Fruit fly (Drosophila melanogaster) whole organism, embryonic: ENCODE data around the gene CG34313.

Source experiments
- CG10431 ChIP-seq: fragments of 200-800 bp; sonication (Bioruptor generic); optimal IDR thresholded peaks from 3 replicates; lab custom pipeline; 2018; ENCODE audit warnings: missing biosample characterization, mild to moderate bottlenecking, missing genetic modification characterization
- CG10565 ChIP-seq: fragments of 200-800 bp; sonication (Bioruptor generic); optimal IDR thresholded peaks from 3 replicates; lab custom pipeline; 2016; ENCODE audit warnings: missing biosample characterization, mild to moderate bottlenecking, missing genetic modification characterization
- CG10654 ChIP-seq: fragments of 200-800 bp; sonication (Bioruptor generic); optimal IDR thresholded peaks from 2 replicates; lab custom pipeline; 2016; ENCODE audit warnings: missing biosample characterization, missing genetic modification characterization
- CG12299 ChIP-seq: fragments of 200-800 bp; sonication (Bioruptor generic); optimal IDR thresholded peaks from 2 replicates; lab custom pipeline; 2018; ENCODE audit warnings: missing biosample characterization, mild to moderate bottlenecking, missing genetic modification characterization
- CG13123 ChIP-seq: fragments of 200-800 bp; sonication (Bioruptor generic); optimal IDR thresholded peaks from 2 replicates; lab custom pipeline; 2016; ENCODE audit warnings: missing biosample characterization, missing genetic modification characterization
- CG13287 ChIP-seq: fragments of 200-800 bp; sonication (Bioruptor generic); IDR thresholded peaks from 2 replicates; pipeline ENCODE4 v1.3.6; 2022; ENCODE audit warnings: missing biosample characterization, missing genetic modification characterization; ENCODE audit not compliant: partially characterized antibody
- CG13775 ChIP-seq: fragments of 200-800 bp; sonication (Bioruptor generic); optimal IDR thresholded peaks from 3 replicates; lab custom pipeline; 2017; ENCODE audit warnings: missing biosample characterization, mild to moderate bottlenecking, missing genetic modification characterization
- CG13894 ChIP-seq: fragments of 200-800 bp; sonication (Bioruptor generic); optimal IDR thresholded peaks from 3 replicates; lab custom pipeline; 2018; ENCODE audit warnings: missing biosample characterization, mild to moderate bottlenecking, missing genetic modification characterization, moderate library complexity
- CG1529 ChIP-seq: fragments of 200-800 bp; sonication (Bioruptor generic); optimal IDR thresholded peaks from 3 replicates; lab custom pipeline; 2018; ENCODE audit warnings: missing biosample characterization, missing genetic modification characterization
- CG16779 ChIP-seq: fragments of 200-800 bp; sonication (Bioruptor generic); IDR thresholded peaks from 2 replicates; pipeline ENCODE4 v1.3.6; 2022; ENCODE audit warnings: missing biosample characterization, missing genetic modification characterization
- CG2712 ChIP-seq: fragments of 200-800 bp; optimal IDR thresholded peaks from 3 replicates; lab custom pipeline; 2019; ENCODE audit warnings: missing biosample characterization, mild to moderate bottlenecking, missing genetic modification characterization, moderate library complexity
- CG31365 ChIP-seq: fragments of 200-800 bp; sonication (Bioruptor generic); optimal IDR thresholded peaks from 2 replicates; lab custom pipeline; 2018; ENCODE audit warnings: missing biosample characterization, mild to moderate bottlenecking, missing genetic modification characterization
- CG3163 ChIP-seq: fragments of 200-800 bp; sonication (Bioruptor generic); optimal IDR thresholded peaks from 3 replicates; lab custom pipeline; 2016; ENCODE audit warnings: missing biosample characterization, missing genetic modification characterization
- CG3407 ChIP-seq: fragments of 200-800 bp; sonication (Bioruptor generic); optimal IDR thresholded peaks from 2 replicates; lab custom pipeline; 2018; ENCODE audit warnings: missing biosample characterization, mild to moderate bottlenecking, missing genetic modification characterization
- CG4730 ChIP-seq: fragments of 200-800 bp; sonication (Bioruptor generic); IDR thresholded peaks from 2 replicates; pipeline ENCODE4 v1.3.6; 2022; ENCODE audit warnings: missing biosample characterization, missing genetic modification characterization
- CG7786 ChIP-seq: fragments of 200-800 bp; sonication (Bioruptor generic); optimal IDR thresholded peaks from 2 replicates; lab custom pipeline; 2016; ENCODE audit warnings: missing biosample characterization, missing genetic modification characterization
- CG8089 ChIP-seq: fragments of 200-800 bp; sonication (Bioruptor generic); optimal IDR thresholded peaks from 3 replicates; lab custom pipeline; 2016; ENCODE audit warnings: missing biosample characterization, missing genetic modification characterization
- CG9817 ChIP-seq: fragments of 200-800 bp; sonication (Bioruptor generic); optimal IDR thresholded peaks from 2 replicates; lab custom pipeline; 2018; ENCODE audit warnings: missing biosample characterization, mild to moderate bottlenecking, missing genetic modification characterization, moderate library complexity
- Dek ChIP-seq: fragments of 200-800 bp; sonication (Bioruptor generic); optimal IDR thresholded peaks from 3 replicates; lab custom pipeline; 2019; ENCODE audit warnings: missing biosample characterization, mild to moderate bottlenecking, missing genetic modification characterization, moderate library complexity
- Dll ChIP-seq: fragments of 200-800 bp; sonication (Bioruptor generic); IDR thresholded peaks from 4 replicates; pipeline ENCODE4 v1.3.6; 2022; ENCODE audit warnings: missing biosample characterization, missing genetic modification characterization; ENCODE audit not compliant: partially characterized antibody
- Dref ChIP-seq: fragments of 200-800 bp; sonication (Bioruptor generic); IDR thresholded peaks from 2 replicates; pipeline ENCODE4 v1.3.6; 2022; ENCODE audit warnings: missing biosample characterization, missing genetic modification characterization
- Mad ChIP-seq: fragments of 200-800 bp; sonication (Bioruptor generic); optimal IDR thresholded peaks from 2 replicates; lab custom pipeline; 2016; ENCODE audit warnings: missing biosample characterization, missing genetic modification characterization
- Oli ChIP-seq: fragments of 200-800 bp; sonication (Bioruptor generic); optimal IDR thresholded peaks from 2 replicates; lab custom pipeline; 2018; ENCODE audit warnings: missing biosample characterization, mild to moderate bottlenecking, missing genetic modification characterization, moderate library complexity
- Poxn ChIP-seq: fragments of 200-800 bp; sonication (Bioruptor generic); IDR thresholded peaks from 2 replicates; pipeline ENCODE4 v1.3.6; 2022; ENCODE audit warnings: missing biosample characterization, missing genetic modification characterization
- Sox102F ChIP-seq: fragments of 200-800 bp; sonication (Bioruptor generic); optimal IDR thresholded peaks from 2 replicates; lab custom pipeline; 2018; ENCODE audit warnings: missing biosample characterization, mild to moderate bottlenecking, missing genetic modification characterization, moderate library complexity
- Xrp1 ChIP-seq: fragments of 200-800 bp; sonication (Bioruptor generic); IDR thresholded peaks from 2 replicates; pipeline ENCODE4 v1.3.6; 2022; ENCODE audit warnings: missing biosample characterization, missing genetic modification characterization
- al ChIP-seq: fragments of 200-800 bp; sonication (Bioruptor generic); IDR thresholded peaks from 2 replicates; pipeline ENCODE4 v1.3.6; 2022; ENCODE audit warnings: missing biosample characterization, missing genetic modification characterization
- amos ChIP-seq: fragments of 200-800 bp; sonication (Bioruptor generic); IDR thresholded peaks from 2 replicates; pipeline ENCODE4 v1.3.6; 2022; ENCODE audit warnings: missing biosample characterization, missing genetic modification characterization; ENCODE audit not compliant: partially characterized antibody
- ase ChIP-seq: fragments of 200-800 bp; sonication (Bioruptor generic); IDR thresholded peaks from 3 replicates; pipeline ENCODE4 v1.3.6; 2022; ENCODE audit warnings: missing biosample characterization, missing genetic modification characterization
- bowl ChIP-seq: fragments of 200-800 bp; sonication (Bioruptor generic); IDR thresholded peaks from 2 replicates; pipeline ENCODE4 v1.3.6; 2022; ENCODE audit warnings: missing biosample characterization, missing genetic modification characterization
- chinmo ChIP-seq: fragments of 200-800 bp; sonication (Bioruptor generic); IDR thresholded peaks from 4 replicates; pipeline ENCODE4 v1.3.6; 2022; ENCODE audit warnings: missing biosample characterization, missing genetic modification characterization; ENCODE audit not compliant: partially characterized antibody
- fru ChIP-seq: fragments of >200 bp; optimal IDR thresholded peaks from 2 replicates; lab custom pipeline; 2017
- gem ChIP-seq: fragments of 200-800 bp; sonication (Bioruptor generic); optimal IDR thresholded peaks from 2 replicates; lab custom pipeline; 2019; ENCODE audit warnings: missing biosample characterization, mild to moderate bottlenecking, missing genetic modification characterization, moderate library complexity
- gt ChIP-seq: fragments of 200-800 bp; sonication (Bioruptor generic); IDR thresholded peaks from 2 replicates; pipeline ENCODE4 v1.3.6; 2022; ENCODE audit warnings: missing biosample characterization, missing genetic modification characterization
- kni ChIP-seq: fragments of 200-800 bp; sonication (Bioruptor generic); optimal IDR thresholded peaks from 3 replicates; lab custom pipeline; 2017; ENCODE audit warnings: mild to moderate bottlenecking, missing biosample characterization, missing genetic modification reagents, missing genetic modification characterization
- lab ChIP-seq: fragments of 200-800 bp; sonication (Bioruptor generic); optimal IDR thresholded peaks from 3 replicates; lab custom pipeline; 2017; ENCODE audit warnings: missing biosample characterization, missing genetic modification characterization, mild to moderate bottlenecking, moderate library complexity, missing genetic modification reagents
- lola ChIP-seq, 3 experiments: fragments of >200 bp in 2 of 3; fragments of 200-800 bp in 1 of 3; sonication (Bioruptor generic) in 1 of 3; optimal IDR thresholded peaks; 2 replicates each; lab custom pipeline; 2017 to 2019; ENCODE audit warnings: missing biosample characterization in 3 of 3, missing genetic modification characterization in 3 of 3, mild to moderate bottlenecking in 1 of 3, moderate library complexity in 1 of 3
- lov ChIP-seq, 2 experiments: fragments of 200-800 bp in 1 of 2; fragments of >200 bp in 1 of 2; sonication (Bioruptor generic) in 1 of 2; IDR thresholded peaks in 1 of 2; optimal IDR thresholded peaks in 1 of 2; 2 replicates in 1 of 2; 3 replicates in 1 of 2; pipeline versions ENCODE4 v1.3.6 to Lab custom; 2017 to 2022; ENCODE audit warnings: missing biosample characterization in 1 of 2, missing genetic modification characterization in 1 of 2
- pan ChIP-seq, 4 experiments: fragments of >200 bp in 3 of 4; fragments of 200-800 bp in 1 of 4; sonication (Bioruptor generic) in 1 of 4; optimal IDR thresholded peaks in 3 of 4; IDR thresholded peaks in 1 of 4; 2 replicates each; pipeline versions ENCODE4 v1.3.6 to Lab custom; 2017 to 2022; ENCODE audit warnings: missing biosample characterization in 2 of 4, missing genetic modification characterization in 2 of 4, mixed read lengths in 1 of 4
- peb ChIP-seq: fragments of 200-800 bp; sonication (Bioruptor generic); IDR thresholded peaks from 2 replicates; pipeline ENCODE4 v1.3.6; 2022; ENCODE audit warnings: missing biosample characterization, missing genetic modification characterization
- pho ChIP-seq: fragments of 200-800 bp; sonication (Bioruptor generic); optimal IDR thresholded peaks from 2 replicates; lab custom pipeline; 2016; ENCODE audit warnings: missing biosample characterization, missing genetic modification characterization
- sens-2 ChIP-seq: fragments of 200-800 bp; sonication (Bioruptor generic); IDR thresholded peaks from 2 replicates; pipeline ENCODE4 v1.3.6; 2022; ENCODE audit warnings: missing biosample characterization, missing genetic modification characterization
- seq ChIP-seq: fragments of 200-800 bp; sonication (Bioruptor generic); IDR thresholded peaks from 2 replicates; pipeline ENCODE4 v1.3.6; 2022; ENCODE audit warnings: missing biosample characterization, missing genetic modification characterization
- sr ChIP-seq: fragments of 200-800 bp; sonication (Bioruptor generic); IDR thresholded peaks from 3 replicates; pipeline ENCODE4 v1.3.6; 2022; ENCODE audit warnings: missing biosample characterization, missing genetic modification characterization
- ssp ChIP-seq: fragments of 200-800 bp; sonication (Bioruptor generic); IDR thresholded peaks from 2 replicates; pipeline ENCODE4 v1.3.6; 2022; ENCODE audit warnings: missing biosample characterization, missing genetic modification characterization
- tll ChIP-seq, 2 experiments: fragments of 200-800 bp in 1 of 2; fragments of >200 bp in 1 of 2; sonication (Bioruptor generic) in 1 of 2; optimal IDR thresholded peaks; 2 replicates each; lab custom pipeline; 2017 to 2019; ENCODE audit warnings: missing biosample characterization in 2 of 2, missing genetic modification characterization in 2 of 2, mild to moderate bottlenecking in 1 of 2, moderate library complexity in 1 of 2
- tna ChIP-seq: fragments of 200-800 bp; sonication (Bioruptor generic); IDR thresholded peaks from 2 replicates; pipeline ENCODE4 v1.3.6; 2022; ENCODE audit warnings: missing biosample characterization, missing genetic modification characterization; ENCODE audit not compliant: partially characterized antibody
- usp ChIP-seq: fragments of >200 bp; optimal IDR thresholded peaks from 2 replicates; lab custom pipeline; 2017; ENCODE audit warnings: missing biosample characterization, missing genetic modification characterization
- wek ChIP-seq: fragments of 200-800 bp; sonication (Bioruptor generic); optimal IDR thresholded peaks from 3 replicates; lab custom pipeline; 2018; ENCODE audit warnings: missing biosample characterization, mild to moderate bottlenecking, missing genetic modification characterization, moderate library complexity

The CG34313 gene

dm6 chr2L:16858466-16859007 lies 20.8 kb upstream of the CG34313 start, which contains the start of gene CG31809 (continued):
- TF ChIP-seq CG13775 (no peak), fru (lab: Kevin White, UChicago) (no peak), CG13894 (no peak), sr (no peak), lab (GFP tag; lab: Kevin White, UChicago) (peak; percentile 7), Xrp1 (GFP tag; lab: Robert Waterston, UW) (peak; percentile 22; the same call in 1 of the 2 replicates), CG10565 (GFP tag; lab: Kevin White, UChicago) (no peak), CG3407 (GFP tag; lab: Kevin White, UChicago) (no peak), CG9817 (no peak), pan (optimal IDR thresholded peaks at IDR 0.05; lab: Kevin White, UChicago) (no peak), pan (GFP tag; optimal IDR thresholded peaks at IDR 0.05 in 1 of 2, IDR thresholded peaks at IDR 0.05 in 1 of 2) (no peak), CG10654 (GFP tag; lab: Kevin White, UChicago) (no peak), kni (GFP tag; lab: Kevin White, UChicago) (peak; percentile 8), CG13287 (GFP tag; lab: Robert Waterston, UW) (no peak), CG10431 (GFP tag; lab: Kevin White, UChicago) (no peak), al (GFP tag; lab: Robert Waterston, UW) (no peak), Mad (GFP tag; lab: Kevin White, UChicago) (no peak), Sox102F (GFP tag; lab: Kevin White, UChicago) (peak; percentile 4), Dek (no peak), wek (peak; percentile 47), CG4730 (GFP tag; lab: Robert Waterston, UW) (no peak), tll (GFP tag; optimal IDR thresholded peaks at IDR 0.05; lab: Kevin White, UChicago) (no peak), Poxn (GFP tag; lab: Robert Waterston, UW) (no peak), bowl (GFP tag; lab: Robert Waterston, UW) (no peak), tna (GFP tag; lab: Robert Waterston, UW) (no peak), CG7786 (no peak), gem (no peak), CG8089 (GFP tag; lab: Kevin White, UChicago) (no peak), Dref (GFP tag; lab: Robert Waterston, UW) (no peak), CG1529 (GFP tag; lab: Kevin White, UChicago) (no peak), CG12299 (tag; lab: Kevin White, UChicago) (no peak), CG13123 (no peak), pho (GFP tag; lab: Kevin White, UChicago) (no peak), CG3163 (peak; percentile 71), seq (no peak), gt (GFP tag; lab: Robert Waterston, UW) (no peak), usp (GFP tag; lab: Kevin White, UChicago) (no peak), ssp (GFP tag; lab: Robert Waterston, UW) (no peak), peb (GFP tag; lab: Robert Waterston, UW) (no peak), CG16779 (GFP tag; lab: Robert Waterston, UW) (no peak), CG2712 (no peak), amos (GFP tag; lab: Robert Waterston, UW) (no peak), ase (GFP tag; lab: Robert Waterston, UW) (no peak), lola (GFP tag; optimal IDR thresholded peaks at IDR 0.05; lab: Kevin White, UChicago) (no peak), chinmo (GFP tag; lab: Robert Waterston, UW) (0 out of 4 replicates have a peak, but pooled peaks have one; percentile 62), sens-2 (GFP tag; lab: Robert Waterston, UW) (no peak), CG31365 (tag; lab: Kevin White, UChicago) (no peak), Oli (no peak), Dll (GFP tag; lab: Robert Waterston, UW) (0 out of 4 replicates have a peak, but pooled peaks have one; percentile 23), lov (optimal IDR thresholded peaks at IDR 0.05; lab: Kevin White, UChicago) (no peak), lov (GFP tag; IDR thresholded peaks at IDR 0.05; lab: Robert Waterston, UW) (no peak)
